Fruit fly (Drosophila melanogaster) whole organism, embryonic: Measurements from ENCODE around the gene RpS9.
A peak's percentile ranks its signal among the peaks of the same experiment; 100 is the strongest.

Source experiments
- B-H1 ChIP-seq: fragments of 200-800 bp; sonication (Bioruptor generic); IDR thresholded peaks from 3 replicates; pipeline ENCODE4 v1.3.6; 2022; ENCODE audit warnings: missing biosample characterization, missing genetic modification characterization
- CG11695 ChIP-seq: fragments of 200-800 bp; sonication (Bioruptor generic); IDR thresholded peaks from 3 replicates; pipeline ENCODE4 v1.3.6; 2022; ENCODE audit warnings: missing biosample characterization, missing genetic modification characterization
- CG12942 ChIP-seq: fragments of 200-800 bp; sonication (Bioruptor generic); optimal IDR thresholded peaks from 3 replicates; lab custom pipeline; 2016; ENCODE audit warnings: missing biosample characterization, missing genetic modification characterization
- CG1602 ChIP-seq: fragments of 200-800 bp; sonication (Bioruptor generic); optimal IDR thresholded peaks from 3 replicates; lab custom pipeline; 2016; ENCODE audit warnings: missing biosample characterization, missing genetic modification characterization
- CG17385 ChIP-seq: fragments of 200-800 bp; sonication (Bioruptor generic); optimal IDR thresholded peaks from 3 replicates; lab custom pipeline; 2018; ENCODE audit warnings: missing biosample characterization, mild to moderate bottlenecking, missing genetic modification characterization
- CG17829 ChIP-seq: fragments of 200-800 bp; optimal IDR thresholded peaks from 2 replicates; lab custom pipeline; 2019; ENCODE audit warnings: missing biosample characterization, mild to moderate bottlenecking, missing genetic modification characterization, moderate library complexity
- CG18262 ChIP-seq: fragments of 200-800 bp; optimal IDR thresholded peaks from 3 replicates; lab custom pipeline; 2019; ENCODE audit warnings: missing biosample characterization, mild to moderate bottlenecking, missing genetic modification characterization, moderate library complexity
- CG30403 ChIP-seq: fragments of 200-800 bp; sonication (Bioruptor generic); optimal IDR thresholded peaks from 3 replicates; lab custom pipeline; 2016; ENCODE audit warnings: missing biosample characterization, missing genetic modification characterization
- CG31365 ChIP-seq: fragments of 200-800 bp; sonication (Bioruptor generic); optimal IDR thresholded peaks from 2 replicates; lab custom pipeline; 2018; ENCODE audit warnings: missing biosample characterization, mild to moderate bottlenecking, missing genetic modification characterization
- CG32532 ChIP-seq: fragments of 200-800 bp; sonication (Bioruptor generic); IDR thresholded peaks from 2 replicates; pipeline ENCODE4 v1.3.6; 2022; ENCODE audit warnings: missing biosample characterization, missing genetic modification characterization
- CG33213 ChIP-seq: fragments of 200-800 bp; sonication (Bioruptor generic); optimal IDR thresholded peaks from 3 replicates; lab custom pipeline; 2016; ENCODE audit warnings: missing biosample characterization, missing genetic modification characterization
- CG34224 ChIP-seq: fragments of 200-800 bp; sonication (Bioruptor generic); IDR thresholded peaks from 3 replicates; pipeline ENCODE4 v1.3.6; 2022; ENCODE audit warnings: missing biosample characterization, missing genetic modification characterization; ENCODE audit not compliant: partially characterized antibody
- CG4282 ChIP-seq: fragments of 200-800 bp; sonication (Bioruptor generic); optimal IDR thresholded peaks from 2 replicates; lab custom pipeline; 2016; ENCODE audit warnings: missing biosample characterization, missing genetic modification characterization
- CG43689 ChIP-seq: fragments of 200-800 bp; sonication (Bioruptor generic); IDR thresholded peaks from 2 replicates; pipeline ENCODE4 v1.3.6; 2022; ENCODE audit warnings: missing biosample characterization, missing genetic modification characterization
- CG4424 ChIP-seq: fragments of 200-800 bp; sonication (Bioruptor generic); optimal IDR thresholded peaks from 3 replicates; lab custom pipeline; 2016; ENCODE audit warnings: missing biosample characterization, missing genetic modification characterization
- CG6254 ChIP-seq: fragments of 200-800 bp; sonication (Bioruptor generic); optimal IDR thresholded peaks from 3 replicates; lab custom pipeline; 2017; ENCODE audit warnings: mild to moderate bottlenecking, missing biosample characterization, missing genetic modification reagents, missing genetic modification characterization
- CG6654 ChIP-seq: fragments of 200-800 bp; sonication (Bioruptor generic); optimal IDR thresholded peaks from 2 replicates; lab custom pipeline; 2017; ENCODE audit warnings: missing biosample characterization, mild to moderate bottlenecking, missing genetic modification characterization
- CG7271 ChIP-seq: fragments of 200-800 bp; sonication (Bioruptor generic); optimal IDR thresholded peaks from 2 replicates; lab custom pipeline; 2018; ENCODE audit warnings: missing biosample characterization, mild to moderate bottlenecking, missing genetic modification characterization, moderate library complexity
- CG7839 ChIP-seq: fragments of 200-800 bp; sonication (Bioruptor generic); optimal IDR thresholded peaks from 3 replicates; lab custom pipeline; 2018; ENCODE audit warnings: missing biosample characterization, mild to moderate bottlenecking, missing genetic modification characterization, moderate library complexity
- CG8290 ChIP-seq, 3 experiments: fragments of 200-800 bp; sonication (Bioruptor generic); optimal IDR thresholded peaks; 2 replicates each; lab custom pipeline; 2016 to 2019; ENCODE audit warnings: missing biosample characterization in 3 of 3, missing genetic modification characterization in 3 of 3, mild to moderate bottlenecking in 2 of 3, moderate library complexity in 1 of 3
- CG8388 ChIP-seq: fragments of 200-800 bp; sonication (Bioruptor generic); optimal IDR thresholded peaks from 2 replicates; lab custom pipeline; 2019; ENCODE audit warnings: missing biosample characterization, mild to moderate bottlenecking, missing genetic modification characterization, moderate library complexity
- D ChIP-seq, 2 experiments: fragments of 200-800 bp in 1 of 2; fragments of >200 bp in 1 of 2; sonication (Bioruptor generic) in 1 of 2; optimal IDR thresholded peaks; 2 replicates in 1 of 2; 3 replicates in 1 of 2; lab custom pipeline; 2017; ENCODE audit warnings: mild to moderate bottlenecking in 1 of 2, missing biosample characterization in 1 of 2, missing genetic modification characterization in 1 of 2, missing genetic modification reagents in 1 of 2
- D19A ChIP-seq: fragments of 200-800 bp; optimal IDR thresholded peaks from 3 replicates; lab custom pipeline; 2019; ENCODE audit warnings: missing biosample characterization, mild to moderate bottlenecking, missing genetic modification characterization, moderate library complexity
- Dbx ChIP-seq: fragments of 200-800 bp; sonication (Bioruptor generic); IDR thresholded peaks from 3 replicates; pipeline ENCODE4 v1.3.6; 2022; ENCODE audit warnings: missing biosample characterization, missing genetic modification characterization
- Dll ChIP-seq: fragments of 200-800 bp; sonication (Bioruptor generic); IDR thresholded peaks from 4 replicates; pipeline ENCODE4 v1.3.6; 2022; ENCODE audit warnings: missing biosample characterization, missing genetic modification characterization; ENCODE audit not compliant: partially characterized antibody
- Eip74EF ChIP-seq, 2 experiments: fragments of 200-800 bp in 1 of 2; fragments of >200 bp in 1 of 2; sonication (Bioruptor generic) in 1 of 2; optimal IDR thresholded peaks; 2 replicates each; lab custom pipeline; 2017 to 2019; ENCODE audit warnings: missing biosample characterization in 2 of 2, missing genetic modification characterization in 2 of 2, mild to moderate bottlenecking in 1 of 2, moderate library complexity in 1 of 2
- Hey ChIP-seq: fragments of 200-800 bp; sonication (Bioruptor generic); optimal IDR thresholded peaks from 3 replicates; lab custom pipeline; 2018; ENCODE audit warnings: missing biosample characterization, mild to moderate bottlenecking, missing genetic modification characterization
- Spps ChIP-seq: fragments of 200-800 bp; sonication (Bioruptor generic); optimal IDR thresholded peaks from 2 replicates; lab custom pipeline; 2018; ENCODE audit warnings: missing biosample characterization, mild to moderate bottlenecking, missing genetic modification characterization
- YL-1 ChIP-seq: fragments of 200-800 bp; sonication (Bioruptor generic); optimal IDR thresholded peaks from 3 replicates; lab custom pipeline; 2017; ENCODE audit warnings: missing biosample characterization, mild to moderate bottlenecking, missing genetic modification characterization
- aop ChIP-seq: fragments of 200-800 bp; sonication (Bioruptor generic); IDR thresholded peaks from 2 replicates; pipeline ENCODE4 v1.3.6; 2022; ENCODE audit warnings: missing biosample characterization, missing genetic modification characterization
- ara ChIP-seq: fragments of 200-800 bp; sonication (Bioruptor generic); IDR thresholded peaks from 2 replicates; pipeline ENCODE4 v1.3.6; 2022; ENCODE audit warnings: missing biosample characterization, missing genetic modification characterization
- cad ChIP-seq: fragments of >200 bp; optimal IDR thresholded peaks from 2 replicates; lab custom pipeline; 2017; ENCODE audit warnings: missing biosample characterization, missing genetic modification characterization
- ci ChIP-seq: fragments of 200-800 bp; sonication (Bioruptor generic); IDR thresholded peaks from 3 replicates; pipeline ENCODE4 v1.3.6; 2022; ENCODE audit warnings: missing biosample characterization, missing genetic modification characterization
- cwo ChIP-seq: fragments of 200-800 bp; sonication (Bioruptor generic); optimal IDR thresholded peaks from 3 replicates; lab custom pipeline; 2017; ENCODE audit warnings: missing biosample characterization, missing genetic modification characterization, mild to moderate bottlenecking, moderate library complexity, missing genetic modification reagents
- da ChIP-seq: fragments of 200-800 bp; sonication (Bioruptor generic); optimal IDR thresholded peaks from 2 replicates; lab custom pipeline; 2016; ENCODE audit warnings: missing biosample characterization, missing genetic modification characterization
- danr ChIP-seq: fragments of 200-800 bp; sonication (Bioruptor generic); IDR thresholded peaks from 2 replicates; pipeline ENCODE4 v1.3.6; 2022; ENCODE audit warnings: missing biosample characterization, missing genetic modification characterization
- dmrt11E ChIP-seq: fragments of 200-800 bp; sonication (Bioruptor generic); optimal IDR thresholded peaks from 3 replicates; lab custom pipeline; 2018; ENCODE audit warnings: missing biosample characterization, mild to moderate bottlenecking, missing genetic modification characterization, moderate library complexity
- fd96Cb ChIP-seq: fragments of 200-800 bp; sonication (Bioruptor generic); optimal IDR thresholded peaks from 2 replicates; lab custom pipeline; 2018; ENCODE audit warnings: missing biosample characterization, mild to moderate bottlenecking, missing genetic modification characterization, moderate library complexity
- ham ChIP-seq: fragments of 200-800 bp; sonication (Bioruptor generic); IDR thresholded peaks from 2 replicates; pipeline ENCODE4 v1.3.6; 2022; ENCODE audit warnings: missing biosample characterization, missing genetic modification characterization
- her ChIP-seq: fragments of 200-800 bp; sonication (Bioruptor generic); optimal IDR thresholded peaks from 2 replicates; lab custom pipeline; 2016; ENCODE audit warnings: missing biosample characterization, missing genetic modification characterization
- lmd ChIP-seq: fragments of 200-800 bp; sonication (Bioruptor generic); IDR thresholded peaks from 2 replicates; pipeline ENCODE4 v1.3.6; 2022; ENCODE audit warnings: missing biosample characterization, missing genetic modification characterization
- lola ChIP-seq, 3 experiments: fragments of >200 bp in 2 of 3; fragments of 200-800 bp in 1 of 3; sonication (Bioruptor generic) in 1 of 3; optimal IDR thresholded peaks; 2 replicates each; lab custom pipeline; 2017 to 2019; ENCODE audit warnings: missing biosample characterization in 3 of 3, missing genetic modification characterization in 3 of 3, mild to moderate bottlenecking in 1 of 3, moderate library complexity in 1 of 3
- odd ChIP-seq: fragments of 200-800 bp; sonication (Bioruptor generic); optimal IDR thresholded peaks from 2 replicates; lab custom pipeline; 2017; ENCODE audit warnings: missing biosample characterization, mild to moderate bottlenecking, missing genetic modification characterization
- prd ChIP-seq, 3 experiments: fragments of >200 bp in 2 of 3; fragments of 200-800 bp in 1 of 3; sonication (Bioruptor generic) in 1 of 3; optimal IDR thresholded peaks in 2 of 3; IDR thresholded peaks in 1 of 3; 2 replicates in 2 of 3; 3 replicates in 1 of 3; pipeline versions ENCODE4 v1.3.6 to Lab custom; 2017 to 2022; ENCODE audit warnings: missing biosample characterization in 1 of 3, missing genetic modification characterization in 1 of 3
- rib ChIP-seq: fragments of 200-800 bp; sonication (Bioruptor generic); IDR thresholded peaks from 2 replicates; pipeline ENCODE4 v1.3.6; 2022; ENCODE audit warnings: missing biosample characterization, missing genetic modification characterization
- sna ChIP-seq: fragments of 200-800 bp; sonication (Bioruptor generic); IDR thresholded peaks from 2 replicates; pipeline ENCODE4 v1.3.6; 2022; ENCODE audit warnings: missing biosample characterization, missing genetic modification characterization; ENCODE audit not compliant: partially characterized antibody
- tna ChIP-seq: fragments of 200-800 bp; sonication (Bioruptor generic); IDR thresholded peaks from 2 replicates; pipeline ENCODE4 v1.3.6; 2022; ENCODE audit warnings: missing biosample characterization, missing genetic modification characterization; ENCODE audit not compliant: partially characterized antibody

The RpS9 gene

DNA sequence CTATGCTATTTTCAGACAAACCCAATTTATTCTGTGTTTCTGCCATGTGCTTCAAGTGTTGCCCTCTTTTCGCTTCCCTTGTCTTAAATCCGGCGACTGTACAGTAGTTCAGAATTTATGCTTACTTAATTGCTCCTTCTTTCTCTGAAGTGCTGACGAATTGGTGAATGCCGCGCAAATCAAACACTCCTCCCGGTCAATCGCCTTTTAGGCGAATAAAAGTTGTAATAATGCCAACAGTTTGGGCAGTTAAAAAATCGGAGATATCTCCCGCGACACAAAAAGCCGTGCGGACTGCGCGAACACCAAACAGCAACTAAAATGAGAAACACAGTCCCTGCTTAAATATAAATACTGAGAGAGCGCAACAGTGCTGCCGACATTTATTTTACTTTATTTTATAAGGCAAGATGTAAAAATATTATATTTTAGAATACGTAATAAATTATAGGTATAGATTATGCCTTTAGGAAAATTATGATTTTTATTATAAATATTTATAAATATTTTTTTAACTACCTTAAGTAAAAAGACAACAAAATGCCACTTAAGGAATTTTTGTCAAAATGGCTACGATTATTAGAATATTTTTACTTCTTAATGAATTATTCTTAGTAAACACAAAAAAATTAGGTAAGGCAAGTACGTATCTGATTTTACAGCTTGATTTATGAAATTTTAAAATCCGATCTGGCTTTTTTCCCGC, 6.2 kb downstream of the RpS9 start, which contains the start of gene path (continued):
- TF ChIP-seq CG32532 (GFP tag; lab: Robert Waterston, UW) (peak; percentile 30; the same call in 1 of the 2 replicates), prd (optimal IDR thresholded peaks at IDR 0.05; lab: Kevin White, UChicago) (no peak), prd (GFP tag; IDR thresholded peaks at IDR 0.05; lab: Robert Waterston, UW) (0 out of 3 replicates have a peak, but pooled peaks have one; percentile 19), CG12942 (GFP tag; lab: Kevin White, UChicago) (no peak), ara (GFP tag; lab: Robert Waterston, UW) (0 out of 2 replicates have a peak, but pooled peaks have one; percentile 20), Dbx (GFP tag; lab: Robert Waterston, UW) (peak; percentile 58; the same call in 1 of the 3 replicates), Eip74EF (GFP tag; optimal IDR thresholded peaks at IDR 0.05; lab: Kevin White, UChicago) (no peak), CG8290 (GFP tag; optimal IDR thresholded peaks at IDR 0.05; lab: Kevin White, UChicago) (peak; percentile 26), CG8290 (tag; optimal IDR thresholded peaks at IDR 0.05; lab: Kevin White, UChicago) (peak in 1 of 2 experiments; percentile 77), rib (GFP tag; lab: Robert Waterston, UW) (no peak), danr (GFP tag; lab: Robert Waterston, UW) (no peak), lmd (GFP tag; lab: Robert Waterston, UW) (no peak), da (GFP tag; lab: Kevin White, UChicago) (no peak), D (optimal IDR thresholded peaks at IDR 0.05; lab: Kevin White, UChicago) (no peak), D (GFP tag; optimal IDR thresholded peaks at IDR 0.05; lab: Kevin White, UChicago) (peak; percentile 36), dmrt11E (tag; lab: Kevin White, UChicago) (peak; percentile 50), CG1602 (GFP tag; lab: Kevin White, UChicago) (no peak), CG31365 (peak; percentile 2), CG6254 (GFP tag; lab: Kevin White, UChicago) (peak; percentile 22), aop (GFP tag; lab: Robert Waterston, UW) (no peak), CG18262 (tag; lab: Kevin White, UChicago) (peak; percentile 83), CG30403 (GFP tag; lab: Kevin White, UChicago) (peak; percentile 35), cad (GFP tag; lab: Kevin White, UChicago) (no peak), CG34224 (GFP tag; lab: Robert Waterston, UW) (no peak; the same call in 2 of the 3 replicates), CG17385 (peak; percentile 11), CG17829 (tag; lab: Kevin White, UChicago) (peak; percentile 78), Dll (GFP tag; lab: Robert Waterston, UW) (no peak), CG4424 (GFP tag; lab: Kevin White, UChicago) (peak; percentile 49), CG43689 (GFP tag; lab: Robert Waterston, UW) (no peak), ci (GFP tag; lab: Robert Waterston, UW) (peak; percentile 73; the same call in 2 of the 3 replicates), B-H1 (GFP tag; lab: Robert Waterston, UW) (no peak), ham (GFP tag; lab: Robert Waterston, UW) (no peak), D19A (tag; lab: Kevin White, UChicago) (peak; percentile 58), her (GFP tag; lab: Kevin White, UChicago) (no peak), Hey (no peak), YL-1 (GFP tag; lab: Kevin White, UChicago) (peak; percentile 4), CG7271 (no peak), cwo (GFP tag; lab: Kevin White, UChicago) (peak; percentile 50), Spps (tag; lab: Kevin White, UChicago) (peak; percentile 59), tna (GFP tag; lab: Robert Waterston, UW) (peak; percentile 8; the same call in 1 of the 2 replicates), CG8388 (peak; percentile 58), fd96Cb (tag; lab: Kevin White, UChicago) (peak; percentile 50), CG7839 (tag; lab: Kevin White, UChicago) (peak; percentile 56), CG4282 (GFP tag; lab: Kevin White, UChicago) (peak; percentile 38), CG6654 (no peak), odd (GFP tag; lab: Kevin White, UChicago) (no peak), sna (no peak), lola (GFP tag; optimal IDR thresholded peaks at IDR 0.05; lab: Kevin White, UChicago) (peak in 1 of 3 experiments; percentile 39), CG11695 (GFP tag; lab: Robert Waterston, UW) (peak; percentile 42; the same call in 1 of the 3 replicates), CG33213 (GFP tag; lab: Kevin White, UChicago) (no peak)
